Fruit fly (Drosophila melanogaster) whole organism, embryonic: ENCODE results near the gene CG31910.

Source experiments
- B-H2 ChIP-seq: fragments of 200-800 bp; sonication (Bioruptor generic); optimal IDR thresholded peaks from 2 replicates; lab custom pipeline; 2018; ENCODE audit warnings: missing biosample characterization, mild to moderate bottlenecking, missing genetic modification characterization
- CG10959 ChIP-seq: fragments of 200-800 bp; sonication (Bioruptor generic); IDR thresholded peaks from 2 replicates; pipeline ENCODE4 v1.3.6; 2022; ENCODE audit warnings: missing biosample characterization, missing genetic modification characterization
- CG11696 ChIP-seq: fragments of 200-800 bp; sonication (Bioruptor generic); IDR thresholded peaks from 2 replicates; pipeline ENCODE4 v1.3.6; 2022; ENCODE audit warnings: missing biosample characterization, missing genetic modification characterization
- CG11723 ChIP-seq: fragments of 200-800 bp; sonication (Bioruptor generic); optimal IDR thresholded peaks from 2 replicates; lab custom pipeline; 2017; ENCODE audit warnings: missing biosample characterization, mild to moderate bottlenecking, missing genetic modification characterization
- CG12942 ChIP-seq: fragments of 200-800 bp; sonication (Bioruptor generic); optimal IDR thresholded peaks from 3 replicates; lab custom pipeline; 2016; ENCODE audit warnings: missing biosample characterization, missing genetic modification characterization
- CG15073 ChIP-seq: fragments of 200-800 bp; sonication (Bioruptor generic); optimal IDR thresholded peaks from 2 replicates; lab custom pipeline; 2016; ENCODE audit warnings: missing biosample characterization, missing genetic modification characterization
- CG15269 ChIP-seq: fragments of 200-800 bp; sonication (Bioruptor generic); optimal IDR thresholded peaks from 2 replicates; lab custom pipeline; 2018; ENCODE audit warnings: missing biosample characterization, mild to moderate bottlenecking, missing genetic modification characterization, moderate library complexity
- CG15514 ChIP-seq: fragments of 200-800 bp; sonication (Bioruptor generic); optimal IDR thresholded peaks from 3 replicates; lab custom pipeline; 2017; ENCODE audit warnings: missing biosample characterization, missing genetic modification characterization, mild to moderate bottlenecking, moderate library complexity, missing genetic modification reagents
- CG1647 ChIP-seq: fragments of 200-800 bp; sonication (Bioruptor generic); optimal IDR thresholded peaks from 3 replicates; lab custom pipeline; 2016; ENCODE audit warnings: missing biosample characterization, missing genetic modification characterization
- CG16813 ChIP-seq: fragments of 200-800 bp; sonication (Bioruptor generic); IDR thresholded peaks from 3 replicates; pipeline ENCODE4 v1.3.6; 2022; ENCODE audit warnings: missing biosample characterization, missing genetic modification characterization; ENCODE audit not compliant: partially characterized antibody
- CG16815 ChIP-seq: fragments of 200-800 bp; sonication (Bioruptor generic); optimal IDR thresholded peaks from 3 replicates; lab custom pipeline; 2017; ENCODE audit warnings: missing biosample characterization, mild to moderate bottlenecking, missing genetic modification characterization
- CG17186 ChIP-seq: fragments of 200-800 bp; sonication (Bioruptor generic); optimal IDR thresholded peaks from 3 replicates; lab custom pipeline; 2017; ENCODE audit warnings: missing biosample characterization, missing genetic modification reagents, missing genetic modification characterization
- CG17568 ChIP-seq: fragments of 200-800 bp; sonication (Bioruptor generic); optimal IDR thresholded peaks from 2 replicates; lab custom pipeline; 2018; ENCODE audit warnings: missing biosample characterization, mild to moderate bottlenecking, missing genetic modification characterization, moderate library complexity
- CG1832 ChIP-seq: fragments of 200-800 bp; sonication (Bioruptor generic); optimal IDR thresholded peaks from 2 replicates; lab custom pipeline; 2017; ENCODE audit warnings: missing biosample characterization, mild to moderate bottlenecking, missing genetic modification characterization, inconsistent platforms
- CG4424 ChIP-seq: fragments of 200-800 bp; sonication (Bioruptor generic); optimal IDR thresholded peaks from 3 replicates; lab custom pipeline; 2016; ENCODE audit warnings: missing biosample characterization, missing genetic modification characterization
- CG4730 ChIP-seq: fragments of 200-800 bp; sonication (Bioruptor generic); IDR thresholded peaks from 2 replicates; pipeline ENCODE4 v1.3.6; 2022; ENCODE audit warnings: missing biosample characterization, missing genetic modification characterization
- CG6272 ChIP-seq: fragments of 200-800 bp; sonication (Bioruptor generic); IDR thresholded peaks from 2 replicates; pipeline ENCODE4 v1.3.6; 2022; ENCODE audit warnings: missing biosample characterization, missing genetic modification characterization
- CG6683 ChIP-seq: fragments of 200-800 bp; sonication (Bioruptor generic); optimal IDR thresholded peaks from 2 replicates; lab custom pipeline; 2017; ENCODE audit warnings: missing biosample characterization, mild to moderate bottlenecking, missing genetic modification characterization, missing genetic modification reagents
- CG6689 ChIP-seq: fragments of 200-800 bp; sonication (Bioruptor generic); IDR thresholded peaks from 2 replicates; pipeline ENCODE4 v1.3.6; 2022; ENCODE audit warnings: missing biosample characterization, missing genetic modification characterization
- CG8089 ChIP-seq: fragments of 200-800 bp; sonication (Bioruptor generic); optimal IDR thresholded peaks from 3 replicates; lab custom pipeline; 2016; ENCODE audit warnings: missing biosample characterization, missing genetic modification characterization
- CTCF ChIP-seq: fragments of 200-800 bp; sonication (Bioruptor generic); optimal IDR thresholded peaks from 2 replicates; lab custom pipeline; 2017; ENCODE audit warnings: missing biosample characterization, mild to moderate bottlenecking, missing genetic modification characterization, moderate library complexity
- CkIIα-i1 ChIP-seq: fragments of 200-800 bp; sonication (Bioruptor generic); IDR thresholded peaks from 2 replicates; pipeline ENCODE4 v1.3.6; 2022; ENCODE audit warnings: missing biosample characterization, missing genetic modification characterization
- Dek ChIP-seq: fragments of 200-800 bp; sonication (Bioruptor generic); optimal IDR thresholded peaks from 3 replicates; lab custom pipeline; 2019; ENCODE audit warnings: missing biosample characterization, mild to moderate bottlenecking, missing genetic modification characterization, moderate library complexity
- Doc2 ChIP-seq: fragments of 200-800 bp; sonication (Bioruptor generic); IDR thresholded peaks from 2 replicates; pipeline ENCODE4 v1.3.6; 2022; ENCODE audit warnings: missing biosample characterization, missing genetic modification characterization
- Fer3 ChIP-seq: fragments of 200-800 bp; sonication (Bioruptor generic); optimal IDR thresholded peaks from 2 replicates; lab custom pipeline; 2018; ENCODE audit warnings: missing biosample characterization, mild to moderate bottlenecking, missing genetic modification characterization, moderate library complexity
- Gug ChIP-seq: fragments of 200-800 bp; sonication (Bioruptor generic); IDR thresholded peaks from 4 replicates; pipeline ENCODE4 v1.3.6; 2022; ENCODE audit warnings: missing biosample characterization, missing genetic modification characterization
- Hr3 ChIP-seq: fragments of 200-800 bp; sonication (Bioruptor generic); optimal IDR thresholded peaks from 3 replicates; lab custom pipeline; 2016; ENCODE audit warnings: missing biosample characterization, missing genetic modification characterization
- Hsf ChIP-seq: fragments of 200-800 bp; sonication (Bioruptor generic); optimal IDR thresholded peaks from 3 replicates; lab custom pipeline; 2016; ENCODE audit warnings: missing biosample characterization, missing genetic modification characterization
- Lpt ChIP-seq: fragments of >200 bp; optimal IDR thresholded peaks from 2 replicates; lab custom pipeline; 2018; ENCODE audit warnings: missing biosample characterization, missing genetic modification characterization
- MTF-1 ChIP-seq: fragments of 200-800 bp; sonication (Bioruptor generic); optimal IDR thresholded peaks from 2 replicates; lab custom pipeline; 2018; ENCODE audit warnings: missing biosample characterization, mild to moderate bottlenecking, missing genetic modification characterization, borderline replicate concordance
- Tbp ChIP-seq: fragments of >200 bp; optimal IDR thresholded peaks from 2 replicates; lab custom pipeline; 2018; ENCODE audit warnings: missing biosample characterization, missing genetic modification characterization
- bsh ChIP-seq, 2 experiments: fragments of 200-800 bp; sonication (Bioruptor generic); optimal IDR thresholded peaks; 2 replicates each; lab custom pipeline; 2017 to 2018; ENCODE audit warnings: mild to moderate bottlenecking in 2 of 2, missing biosample characterization in 2 of 2, missing genetic modification characterization in 2 of 2, moderate library complexity in 1 of 2
- cato ChIP-seq: fragments of 200-800 bp; sonication (Bioruptor generic); optimal IDR thresholded peaks from 2 replicates; lab custom pipeline; 2016; ENCODE audit warnings: missing biosample characterization, missing genetic modification characterization, borderline replicate concordance
- chm ChIP-seq: fragments of 200-800 bp; sonication (Bioruptor generic); IDR thresholded peaks from 2 replicates; pipeline ENCODE4 v1.3.6; 2022; ENCODE audit warnings: missing biosample characterization, missing genetic modification characterization
- danr ChIP-seq: fragments of 200-800 bp; sonication (Bioruptor generic); IDR thresholded peaks from 2 replicates; pipeline ENCODE4 v1.3.6; 2022; ENCODE audit warnings: missing biosample characterization, missing genetic modification characterization
- dm ChIP-seq: fragments of 200-800 bp; sonication (Bioruptor generic); optimal IDR thresholded peaks from 3 replicates; lab custom pipeline; 2016; ENCODE audit warnings: missing biosample characterization, missing genetic modification characterization
- emc ChIP-seq: fragments of 200-800 bp; sonication (Bioruptor generic); optimal IDR thresholded peaks from 2 replicates; lab custom pipeline; 2016; ENCODE audit warnings: missing biosample characterization, missing genetic modification characterization
- fd102C ChIP-seq: fragments of 200-800 bp; sonication (Bioruptor generic); optimal IDR thresholded peaks from 2 replicates; lab custom pipeline; 2018; ENCODE audit warnings: missing biosample characterization, mild to moderate bottlenecking, missing genetic modification characterization, moderate library complexity
- gro ChIP-seq: fragments of 200-800 bp; sonication (Bioruptor generic); optimal IDR thresholded peaks from 2 replicates; lab custom pipeline; 2016; ENCODE audit warnings: missing biosample characterization, missing genetic modification characterization
- gsb-n ChIP-seq: fragments of 200-800 bp; sonication (Bioruptor generic); optimal IDR thresholded peaks from 3 replicates; lab custom pipeline; 2018; ENCODE audit warnings: missing biosample characterization, mild to moderate bottlenecking, missing genetic modification characterization
- inv ChIP-seq: fragments of 200-800 bp; sonication (Bioruptor generic); IDR thresholded peaks from 2 replicates; pipeline ENCODE4 v1.3.6; 2022; ENCODE audit warnings: missing biosample characterization, missing genetic modification characterization; ENCODE audit not compliant: partially characterized antibody
- luna ChIP-seq: fragments of 200-800 bp; sonication (Bioruptor generic); optimal IDR thresholded peaks from 2 replicates; lab custom pipeline; 2016; ENCODE audit warnings: missing biosample characterization, missing genetic modification characterization
- pb ChIP-seq: fragments of 200-800 bp; sonication (Bioruptor generic); optimal IDR thresholded peaks from 3 replicates; lab custom pipeline; 2016; ENCODE audit warnings: missing biosample characterization, missing genetic modification characterization
- pho ChIP-seq: fragments of 200-800 bp; sonication (Bioruptor generic); optimal IDR thresholded peaks from 2 replicates; lab custom pipeline; 2016; ENCODE audit warnings: missing biosample characterization, missing genetic modification characterization
- prd ChIP-seq, 3 experiments: fragments of >200 bp in 2 of 3; fragments of 200-800 bp in 1 of 3; sonication (Bioruptor generic) in 1 of 3; optimal IDR thresholded peaks in 2 of 3; IDR thresholded peaks in 1 of 3; 2 replicates in 2 of 3; 3 replicates in 1 of 3; pipeline versions ENCODE4 v1.3.6 to Lab custom; 2017 to 2022; ENCODE audit warnings: missing biosample characterization in 1 of 3, missing genetic modification characterization in 1 of 3
- sens-2 ChIP-seq: fragments of 200-800 bp; sonication (Bioruptor generic); IDR thresholded peaks from 2 replicates; pipeline ENCODE4 v1.3.6; 2022; ENCODE audit warnings: missing biosample characterization, missing genetic modification characterization
- slou ChIP-seq: fragments of 200-800 bp; sonication (Bioruptor generic); optimal IDR thresholded peaks from 3 replicates; lab custom pipeline; 2016; ENCODE audit warnings: missing biosample characterization, missing genetic modification characterization
- sna ChIP-seq: fragments of 200-800 bp; sonication (Bioruptor generic); IDR thresholded peaks from 2 replicates; pipeline ENCODE4 v1.3.6; 2022; ENCODE audit warnings: missing biosample characterization, missing genetic modification characterization; ENCODE audit not compliant: partially characterized antibody
- so ChIP-seq: fragments of 200-800 bp; sonication (Bioruptor generic); IDR thresholded peaks from 3 replicates; pipeline ENCODE4 v1.3.6; 2022; ENCODE audit warnings: missing biosample characterization, missing genetic modification characterization
- vnd ChIP-seq: fragments of 200-800 bp; sonication (Bioruptor generic); IDR thresholded peaks from 3 replicates; pipeline ENCODE4 v1.3.6; 2022; ENCODE audit warnings: missing biosample characterization, missing genetic modification characterization; ENCODE audit not compliant: partially characterized antibody
- yki ChIP-seq: fragments of >200 bp; optimal IDR thresholded peaks from 3 replicates; lab custom pipeline; 2018

The CG31910 gene

dm6 chr2L:6698387-6698786, 47.0 kb downstream of the CG31910 start (continued):
- no peak for TF ChIP-seq CG16813 (GFP tag; lab: Robert Waterston, UW)
- TF ChIP-seq Dek (tag; lab: Kevin White, UChicago): no peak
- TF ChIP-seq CG17568 (GFP tag; lab: Kevin White, UChicago): no peak
- no peak for TF ChIP-seq so
- peak; percentile 27 for TF ChIP-seq Hsf
- TF ChIP-seq prd (optimal IDR thresholded peaks at IDR 0.05; lab: Kevin White, UChicago): no peak
- peak; percentile 87 for TF ChIP-seq prd (GFP tag; IDR thresholded peaks at IDR 0.05; lab: Robert Waterston, UW)
- TF ChIP-seq fd102C (GFP tag; lab: Kevin White, UChicago): no peak
- TF ChIP-seq CTCF (GFP tag; lab: Kevin White, UChicago): no peak
- peak; percentile 58 for TF ChIP-seq CG15269 (tag; lab: Kevin White, UChicago)
- TF ChIP-seq CG11723: no peak
- no peak for TF ChIP-seq CG16815 (GFP tag; lab: Kevin White, UChicago)
- no peak for TF ChIP-seq vnd (GFP tag; lab: Robert Waterston, UW)
- peak; percentile 2 for TF ChIP-seq CG12942 (GFP tag; lab: Kevin White, UChicago)
- no peak for TF ChIP-seq danr (GFP tag; lab: Robert Waterston, UW)
- TF ChIP-seq sens-2 (GFP tag; lab: Robert Waterston, UW): peak; percentile 42; the same call in 1 of the 2 replicates
- no peak for TF ChIP-seq CG6272
- TF ChIP-seq chm (GFP tag; lab: Robert Waterston, UW): no peak
- TF ChIP-seq B-H2 (GFP tag; lab: Kevin White, UChicago): no peak
- no peak for TF ChIP-seq CG1647
- TF ChIP-seq emc (GFP tag; lab: Kevin White, UChicago): no peak
- TF ChIP-seq bsh (GFP tag; optimal IDR thresholded peaks at IDR 0.05; lab: Kevin White, UChicago): peak in 1 of 2 experiments; percentile 52
- no peak for TF ChIP-seq MTF-1
- TF ChIP-seq inv (GFP tag; lab: Robert Waterston, UW): no peak
- no peak for TF ChIP-seq CG17186 (GFP tag; lab: Kevin White, UChicago)
- peak; percentile 3 for TF ChIP-seq gsb-n (tag; lab: Kevin White, UChicago)
- TF ChIP-seq Doc2: no peak
- TF ChIP-seq gro (GFP tag; lab: Kevin White, UChicago): no peak
- no peak for TF ChIP-seq CG15514
- no peak for TF ChIP-seq CkIIα-i1
- no peak for TF ChIP-seq CG6683 (GFP tag; lab: Kevin White, UChicago)
- TF ChIP-seq CG11696 (GFP tag; lab: Robert Waterston, UW): no peak
- peak; percentile 54 for TF ChIP-seq CG4424 (GFP tag; lab: Kevin White, UChicago)
- TF ChIP-seq dm (GFP tag; lab: Kevin White, UChicago): no peak
- TF ChIP-seq CG4730 (GFP tag; lab: Robert Waterston, UW): 0 out of 2 replicates have a peak, but pooled peaks have one; percentile 42
- TF ChIP-seq CG10959: no peak
- TF ChIP-seq CG6689 (GFP tag; lab: Robert Waterston, UW): peak; percentile 43; the same call in 1 of the 2 replicates
- TF ChIP-seq sna (GFP tag; lab: Robert Waterston, UW): no peak
- TF ChIP-seq Gug (GFP tag; lab: Robert Waterston, UW): no peak
- TF ChIP-seq yki (lab: Kevin White, UChicago): no peak
- no peak for TF ChIP-seq cato
- TF ChIP-seq Tbp (GFP tag; lab: Kevin White, UChicago): no peak
- TF ChIP-seq pb (GFP tag; lab: Kevin White, UChicago): no peak
- no peak for TF ChIP-seq luna (GFP tag; lab: Kevin White, UChicago)
- no peak for TF ChIP-seq CG8089
- no peak for TF ChIP-seq pho (GFP tag; lab: Kevin White, UChicago)
- no peak for TF ChIP-seq Lpt (GFP tag; lab: Kevin White, UChicago)
- TF ChIP-seq CG15073 (GFP tag; lab: Kevin White, UChicago): no peak
- peak; percentile 29 for TF ChIP-seq Hr3 (GFP tag; lab: Kevin White, UChicago)
- no peak for TF ChIP-seq slou (GFP tag; lab: Kevin White, UChicago)
- TF ChIP-seq CG1832 (GFP tag; lab: Kevin White, UChicago): no peak
- peak; percentile 22 for TF ChIP-seq Fer3 (tag; lab: Kevin White, UChicago)
